Fruit fly (Drosophila melanogaster) whole organism, adult: Measurements from ENCODE around the gene CG4022.

Source experiments
- CG1620 ChIP-seq: fragments of 200-800 bp; sonication (Bioruptor generic); optimal IDR thresholded peaks from 2 replicates; lab custom pipeline; 2016; ENCODE audit warnings: missing biosample characterization, missing genetic modification characterization
- CG33017 ChIP-seq: fragments of 200-800 bp; sonication (Bioruptor generic); optimal IDR thresholded peaks from 2 replicates; lab custom pipeline; 2018; ENCODE audit warnings: missing biosample characterization, mild to moderate bottlenecking, missing genetic modification characterization, moderate library complexity
- CG7045 ChIP-seq: fragments of 200-800 bp; sonication (Bioruptor generic); optimal IDR thresholded peaks from 2 replicates; lab custom pipeline; 2017; ENCODE audit warnings: missing biosample characterization, mild to moderate bottlenecking, missing genetic modification characterization
- Crg-1 ChIP-seq: fragments of 200-800 bp; sonication (Bioruptor generic); optimal IDR thresholded peaks from 2 replicates; lab custom pipeline; 2016; ENCODE audit warnings: missing biosample characterization, missing genetic modification characterization
- Mnt ChIP-seq: fragments of 200-800 bp; sonication (Bioruptor generic); optimal IDR thresholded peaks from 2 replicates; lab custom pipeline; 2016; ENCODE audit warnings: missing biosample characterization, mild to moderate bottlenecking, missing genetic modification characterization
- bab1 ChIP-seq: fragments of 200-800 bp; sonication (Bioruptor generic); optimal IDR thresholded peaks from 3 replicates; lab custom pipeline; 2019; ENCODE audit warnings: missing biosample characterization, mild to moderate bottlenecking, missing genetic modification characterization, moderate library complexity
- cnc ChIP-seq, 2 experiments: fragments of >200 bp; optimal IDR thresholded peaks; 2 replicates each; lab custom pipeline; 2017
- kay ChIP-seq: fragments of 200-800 bp; sonication (Bioruptor generic); peaks from one replicate; lab custom pipeline; 2016; ENCODE audit warnings: missing biosample characterization, missing genetic modification characterization, borderline replicate concordance
- tj ChIP-seq: fragments of 200-800 bp; sonication (Bioruptor generic); optimal IDR thresholded peaks from 3 replicates; lab custom pipeline; 2017; ENCODE audit warnings: missing biosample characterization, mild to moderate bottlenecking, missing genetic modification characterization, moderate library complexity

DNA sequence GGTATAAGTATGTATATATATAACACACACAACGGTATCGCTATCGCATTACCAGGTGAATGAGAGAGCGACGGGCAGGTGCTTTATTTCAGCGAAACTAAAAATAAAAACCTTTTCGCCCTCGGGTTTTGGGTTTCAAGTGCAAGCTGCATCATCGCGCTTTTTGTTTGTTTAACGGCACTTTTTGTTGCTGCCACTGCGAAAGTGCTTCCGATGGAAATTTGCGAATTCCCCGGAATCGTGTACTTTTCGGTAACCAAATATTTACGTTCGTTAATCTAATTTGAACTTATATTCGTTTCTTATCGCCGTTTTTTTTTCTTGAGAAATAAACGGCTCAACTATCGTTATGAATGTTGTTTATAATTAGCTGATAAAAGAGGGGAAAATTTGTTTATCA, 14.6 kb downstream of the CG4022 start:
- TF ChIP-seq Crg-1 (GFP tag; lab: Kevin White, UChicago) (no peak), Mnt (GFP tag; lab: Kevin White, UChicago) (no peak), CG7045 (peak; percentile 9), CG33017 (tag; lab: Kevin White, UChicago) (no peak), bab1 (no peak), tj (peak; percentile 91), kay (peak; percentile 95), CG1620 (no peak), cnc (optimal IDR thresholded peaks at IDR 0.05; lab: Kevin White, UChicago) (no peak)
